Fruit fly (Drosophila melanogaster) whole organism, embryonic: Measurements from ENCODE around the gene CG43077.

Experiments used
- ATbp ChIP-seq: fragments of 200-800 bp; sonication (Bioruptor generic); optimal IDR thresholded peaks from 2 replicates; lab custom pipeline; 2017; ENCODE audit warnings: missing biosample characterization, mild to moderate bottlenecking, missing genetic modification characterization, missing genetic modification reagents
- C15 ChIP-seq: fragments of 200-800 bp; sonication (Bioruptor generic); IDR thresholded peaks from 3 replicates; pipeline ENCODE4 v1.3.6; 2022; ENCODE audit warnings: missing biosample characterization, missing genetic modification characterization
- CG10543 ChIP-seq: fragments of 200-800 bp; sonication (Bioruptor generic); optimal IDR thresholded peaks from 3 replicates; lab custom pipeline; 2017; ENCODE audit warnings: missing biosample characterization, mild to moderate bottlenecking, missing genetic modification characterization, moderate library complexity
- CG11696 ChIP-seq: fragments of 200-800 bp; sonication (Bioruptor generic); IDR thresholded peaks from 2 replicates; pipeline ENCODE4 v1.3.6; 2022; ENCODE audit warnings: missing biosample characterization, missing genetic modification characterization
- CG1233 ChIP-seq: fragments of 200-800 bp; sonication (Bioruptor generic); optimal IDR thresholded peaks from 4 replicates; lab custom pipeline; 2018; ENCODE audit warnings: missing biosample characterization, mild to moderate bottlenecking, missing genetic modification characterization
- CG13894 ChIP-seq: fragments of 200-800 bp; sonication (Bioruptor generic); optimal IDR thresholded peaks from 3 replicates; lab custom pipeline; 2018; ENCODE audit warnings: missing biosample characterization, mild to moderate bottlenecking, missing genetic modification characterization, moderate library complexity
- CG1647 ChIP-seq: fragments of 200-800 bp; sonication (Bioruptor generic); optimal IDR thresholded peaks from 3 replicates; lab custom pipeline; 2016; ENCODE audit warnings: missing biosample characterization, missing genetic modification characterization
- CG17361 ChIP-seq: fragments of 200-800 bp; sonication (Bioruptor generic); IDR thresholded peaks from 3 replicates; pipeline ENCODE4 v1.3.6; 2022; ENCODE audit warnings: missing biosample characterization, missing genetic modification characterization
- CG17612 ChIP-seq: fragments of 200-800 bp; sonication (Bioruptor generic); IDR thresholded peaks from 2 replicates; pipeline ENCODE4 v1.3.6; 2022; ENCODE audit warnings: missing biosample characterization, missing genetic modification characterization
- CG1832 ChIP-seq: fragments of 200-800 bp; sonication (Bioruptor generic); optimal IDR thresholded peaks from 2 replicates; lab custom pipeline; 2017; ENCODE audit warnings: missing biosample characterization, mild to moderate bottlenecking, missing genetic modification characterization, inconsistent platforms
- CG2116 ChIP-seq: fragments of 200-800 bp; sonication (Bioruptor generic); optimal IDR thresholded peaks from 3 replicates; lab custom pipeline; 2018; ENCODE audit warnings: missing biosample characterization, mild to moderate bottlenecking, missing genetic modification characterization
- CG4282 ChIP-seq: fragments of 200-800 bp; sonication (Bioruptor generic); optimal IDR thresholded peaks from 2 replicates; lab custom pipeline; 2016; ENCODE audit warnings: missing biosample characterization, missing genetic modification characterization
- CG4424 ChIP-seq: fragments of 200-800 bp; sonication (Bioruptor generic); optimal IDR thresholded peaks from 3 replicates; lab custom pipeline; 2016; ENCODE audit warnings: missing biosample characterization, missing genetic modification characterization
- CG5180 ChIP-seq: fragments of 200-800 bp; sonication (Bioruptor generic); optimal IDR thresholded peaks from 3 replicates; lab custom pipeline; 2017; ENCODE audit warnings: missing biosample characterization, missing genetic modification characterization, mild to moderate bottlenecking, moderate library complexity, missing genetic modification reagents
- CG6854 ChIP-seq: fragments of 200-800 bp; sonication (Bioruptor generic); optimal IDR thresholded peaks from 3 replicates; lab custom pipeline; 2017; ENCODE audit warnings: missing biosample characterization, mild to moderate bottlenecking, missing genetic modification characterization
- CG7786 ChIP-seq: fragments of 200-800 bp; sonication (Bioruptor generic); optimal IDR thresholded peaks from 2 replicates; lab custom pipeline; 2016; ENCODE audit warnings: missing biosample characterization, missing genetic modification characterization
- CG7963 ChIP-seq: fragments of 200-800 bp; sonication (Bioruptor generic); IDR thresholded peaks from 3 replicates; pipeline ENCODE4 v1.3.6; 2022; ENCODE audit warnings: missing biosample characterization, missing genetic modification characterization; ENCODE audit not compliant: partially characterized antibody
- CG7987 ChIP-seq: fragments of 200-800 bp; sonication (Bioruptor generic); optimal IDR thresholded peaks from 2 replicates; lab custom pipeline; 2018; ENCODE audit warnings: missing biosample characterization, mild to moderate bottlenecking, missing genetic modification characterization, moderate library complexity
- CG8765 ChIP-seq: fragments of 200-800 bp; sonication (Bioruptor generic); IDR thresholded peaks from 2 replicates; pipeline ENCODE4 v1.3.6; 2022; ENCODE audit warnings: missing biosample characterization, missing genetic modification characterization
- CG9727 ChIP-seq: fragments of 200-800 bp; sonication (Bioruptor generic); optimal IDR thresholded peaks from 3 replicates; lab custom pipeline; 2017; ENCODE audit warnings: missing biosample characterization, mild to moderate bottlenecking, missing genetic modification characterization
- CG9932 ChIP-seq: fragments of 200-800 bp; sonication (Bioruptor generic); IDR thresholded peaks from 2 replicates; pipeline ENCODE4 v1.3.6; 2022; ENCODE audit warnings: missing biosample characterization, missing genetic modification characterization
- CHES-1-like ChIP-seq: fragments of 200-800 bp; sonication (Bioruptor generic); optimal IDR thresholded peaks from 2 replicates; lab custom pipeline; 2016; ENCODE audit warnings: missing biosample characterization, missing genetic modification characterization
- Camta ChIP-seq: fragments of 200-800 bp; sonication (Bioruptor generic); optimal IDR thresholded peaks from 2 replicates; lab custom pipeline; 2016; ENCODE audit warnings: missing biosample characterization, missing genetic modification characterization
- Dip3 ChIP-seq: fragments of 200-800 bp; sonication (Bioruptor generic); optimal IDR thresholded peaks from 3 replicates; lab custom pipeline; 2016; ENCODE audit warnings: missing biosample characterization, missing genetic modification characterization
- Dll ChIP-seq: fragments of 200-800 bp; sonication (Bioruptor generic); IDR thresholded peaks from 4 replicates; pipeline ENCODE4 v1.3.6; 2022; ENCODE audit warnings: missing biosample characterization, missing genetic modification characterization; ENCODE audit not compliant: partially characterized antibody
- Doc3 ChIP-seq: fragments of 200-800 bp; sonication (Bioruptor generic); IDR thresholded peaks from 3 replicates; pipeline ENCODE4 v1.3.6; 2022; ENCODE audit warnings: missing biosample characterization, missing genetic modification characterization; ENCODE audit not compliant: partially characterized antibody
- Dref ChIP-seq: fragments of 200-800 bp; sonication (Bioruptor generic); IDR thresholded peaks from 2 replicates; pipeline ENCODE4 v1.3.6; 2022; ENCODE audit warnings: missing biosample characterization, missing genetic modification characterization
- Kr ChIP-seq: fragments of 200-800 bp; sonication (Bioruptor generic); optimal IDR thresholded peaks from 2 replicates; lab custom pipeline; 2017; ENCODE audit warnings: missing biosample characterization, mild to moderate bottlenecking, missing genetic modification characterization
- Myb ChIP-seq: fragments of 200-800 bp; sonication (Bioruptor generic); optimal IDR thresholded peaks from 2 replicates; lab custom pipeline; 2016; ENCODE audit warnings: missing biosample characterization, missing genetic modification characterization
- NFAT ChIP-seq: fragments of 200-800 bp; sonication (Bioruptor generic); IDR thresholded peaks from 2 replicates; pipeline ENCODE4 v1.3.6; 2022; ENCODE audit warnings: missing biosample characterization, missing genetic modification characterization
- NfI ChIP-seq: fragments of 200-800 bp; sonication (Bioruptor generic); optimal IDR thresholded peaks from 3 replicates; lab custom pipeline; 2018; ENCODE audit warnings: missing biosample characterization, mild to moderate bottlenecking, missing genetic modification characterization, moderate library complexity
- Opbp ChIP-seq: fragments of 200-800 bp; sonication (Bioruptor generic); IDR thresholded peaks from 3 replicates; pipeline ENCODE4 v1.3.6; 2022; ENCODE audit warnings: missing biosample characterization, missing genetic modification characterization; ENCODE audit not compliant: partially characterized antibody
- Optix ChIP-seq: fragments of 200-800 bp; sonication (Bioruptor generic); IDR thresholded peaks from 3 replicates; pipeline ENCODE4 v1.3.6; 2022; ENCODE audit warnings: missing biosample characterization, missing genetic modification characterization
- Sin3A ChIP-seq: fragments of >200 bp; optimal IDR thresholded peaks from 2 replicates; lab custom pipeline; 2018
- aop ChIP-seq: fragments of 200-800 bp; sonication (Bioruptor generic); IDR thresholded peaks from 2 replicates; pipeline ENCODE4 v1.3.6; 2022; ENCODE audit warnings: missing biosample characterization, missing genetic modification characterization
- chinmo ChIP-seq: fragments of 200-800 bp; sonication (Bioruptor generic); IDR thresholded peaks from 4 replicates; pipeline ENCODE4 v1.3.6; 2022; ENCODE audit warnings: missing biosample characterization, missing genetic modification characterization; ENCODE audit not compliant: partially characterized antibody
- crol ChIP-seq: fragments of 200-800 bp; sonication (Bioruptor generic); IDR thresholded peaks from 2 replicates; pipeline ENCODE4 v1.3.6; 2022; ENCODE audit warnings: missing biosample characterization, missing genetic modification characterization
- dmrt11E ChIP-seq: fragments of 200-800 bp; sonication (Bioruptor generic); optimal IDR thresholded peaks from 3 replicates; lab custom pipeline; 2018; ENCODE audit warnings: missing biosample characterization, mild to moderate bottlenecking, missing genetic modification characterization, moderate library complexity
- gfzf ChIP-seq: fragments of 200-800 bp; sonication (Bioruptor generic); optimal IDR thresholded peaks from 2 replicates; lab custom pipeline; 2016; ENCODE audit warnings: missing biosample characterization, mild to moderate bottlenecking, missing genetic modification characterization, moderate library complexity
- hbn ChIP-seq: fragments of 200-800 bp; sonication (Bioruptor generic); IDR thresholded peaks from 2 replicates; pipeline ENCODE4 v1.3.6; 2022; ENCODE audit warnings: missing biosample characterization, missing genetic modification characterization; ENCODE audit not compliant: partially characterized antibody
- inv ChIP-seq: fragments of 200-800 bp; sonication (Bioruptor generic); IDR thresholded peaks from 2 replicates; pipeline ENCODE4 v1.3.6; 2022; ENCODE audit warnings: missing biosample characterization, missing genetic modification characterization; ENCODE audit not compliant: partially characterized antibody
- pzg ChIP-seq: fragments of 200-800 bp; sonication (Bioruptor generic); optimal IDR thresholded peaks from 3 replicates; lab custom pipeline; 2018; ENCODE audit warnings: missing biosample characterization, mild to moderate bottlenecking, missing genetic modification characterization, moderate library complexity
- ranshi ChIP-seq: fragments of 200-800 bp; sonication (Bioruptor generic); IDR thresholded peaks from 2 replicates; pipeline ENCODE4 v1.3.6; 2022; ENCODE audit warnings: missing biosample characterization, missing genetic modification characterization
- row ChIP-seq: fragments of 200-800 bp; sonication (Bioruptor generic); IDR thresholded peaks from 3 replicates; pipeline ENCODE4 v1.3.6; 2022; ENCODE audit warnings: missing biosample characterization, missing genetic modification characterization
- sens ChIP-seq: fragments of 200-800 bp; sonication (Bioruptor generic); peaks from one replicate; lab custom pipeline; 2016; ENCODE audit warnings: missing biosample characterization, missing genetic modification characterization
- slp2 ChIP-seq: fragments of 200-800 bp; sonication (Bioruptor generic); optimal IDR thresholded peaks from 2 replicates; lab custom pipeline; 2016; ENCODE audit warnings: missing biosample characterization, missing genetic modification characterization
- stc ChIP-seq: fragments of 200-800 bp; sonication (Bioruptor generic); IDR thresholded peaks from 2 replicates; pipeline ENCODE4 v1.3.6; 2022; ENCODE audit warnings: missing biosample characterization, missing genetic modification characterization
- vvl ChIP-seq: fragments of 200-800 bp; sonication (Bioruptor generic); IDR thresholded peaks from 2 replicates; pipeline ENCODE4 v1.3.6; 2022; ENCODE audit warnings: missing biosample characterization, missing genetic modification characterization
- wdn ChIP-seq: fragments of 200-800 bp; sonication (Bioruptor generic); IDR thresholded peaks from 2 replicates; pipeline ENCODE4 v1.3.6; 2022; ENCODE audit warnings: missing biosample characterization, missing genetic modification characterization

Gene CG43077

dm6 chrX:17077290-17078138, 9.2 kb upstream of the CG43077 start, which contains the start of gene wcy (continued):
- TF ChIP-seq CG5180 (GFP tag; lab: Kevin White, UChicago): no peak
- TF ChIP-seq Dip3 (GFP tag; lab: Kevin White, UChicago): no peak
- no peak for TF ChIP-seq vvl (GFP tag; lab: Robert Waterston, UW)
- TF ChIP-seq CG1233 (GFP tag; lab: Kevin White, UChicago): no peak
- peak; percentile 44; the same call in 1 of the 2 replicates for TF ChIP-seq NFAT (GFP tag; lab: Robert Waterston, UW)
- TF ChIP-seq Dll (GFP tag; lab: Robert Waterston, UW): no peak; the same call in 3 of the 4 replicates
- no peak for TF ChIP-seq CG13894 (tag; lab: Kevin White, UChicago)
- no peak for TF ChIP-seq ATbp (GFP tag; lab: Kevin White, UChicago)
- no peak for TF ChIP-seq Camta (GFP tag; lab: Kevin White, UChicago)
- TF ChIP-seq Opbp: peak; percentile 47; the same call in 2 of the 3 replicates
- no peak for TF ChIP-seq CG9727 (GFP tag; lab: Kevin White, UChicago)
- TF ChIP-seq NfI (GFP tag; lab: Kevin White, UChicago): no peak
- TF ChIP-seq CG17612 (GFP tag; lab: Robert Waterston, UW): no peak
- TF ChIP-seq Kr: no peak
- no peak for TF ChIP-seq Sin3A (lab: Kevin White, UChicago)
- no peak for TF ChIP-seq slp2 (GFP tag; lab: Kevin White, UChicago)
- TF ChIP-seq CG2116 (GFP tag; lab: Kevin White, UChicago): no peak
- TF ChIP-seq Optix: peak; percentile 37; the same call in 1 of the 3 replicates
- TF ChIP-seq CG10543: peak; percentile 35
- no peak; the same call in 1 of the 2 replicates for TF ChIP-seq hbn
- TF ChIP-seq pzg (GFP tag; lab: Kevin White, UChicago): peak; percentile 94
- peak; percentile 97 for TF ChIP-seq CG1832 (GFP tag; lab: Kevin White, UChicago)
- no peak for TF ChIP-seq dmrt11E (tag; lab: Kevin White, UChicago)
- no peak for TF ChIP-seq CG7786
- TF ChIP-seq CG7963: no peak
- TF ChIP-seq CG6854 (GFP tag; lab: Kevin White, UChicago): no peak
- no peak for TF ChIP-seq CG8765 (GFP tag; lab: Robert Waterston, UW)
- TF ChIP-seq chinmo: 0 out of 4 replicates have a peak, but pooled peaks have one; percentile 51
- TF ChIP-seq CG11696: no peak
- no peak for TF ChIP-seq aop
- peak; percentile 40; the same call in 1 of the 2 replicates for TF ChIP-seq CG9932 (GFP tag; lab: Robert Waterston, UW)
- peak; percentile 68 for TF ChIP-seq row (GFP tag; lab: Robert Waterston, UW)
- 0 out of 2 replicates have a peak, but pooled peaks have one; percentile 26 for TF ChIP-seq inv (GFP tag; lab: Robert Waterston, UW)
- peak; percentile 45 for TF ChIP-seq sens (GFP tag; lab: Kevin White, UChicago)
- peak; percentile 1 for TF ChIP-seq CHES-1-like (GFP tag; lab: Kevin White, UChicago)
- TF ChIP-seq ranshi: no peak; the same call in 1 of the 2 replicates
- TF ChIP-seq wdn (GFP tag; lab: Robert Waterston, UW): no peak
- peak; percentile 91 for TF ChIP-seq gfzf (GFP tag; lab: Kevin White, UChicago)
- TF ChIP-seq Myb (GFP tag; lab: Kevin White, UChicago): peak; percentile 21
- TF ChIP-seq CG4282 (GFP tag; lab: Kevin White, UChicago): no peak
- TF ChIP-seq Doc3 (GFP tag; lab: Robert Waterston, UW): no peak
- TF ChIP-seq CG17361 (GFP tag; lab: Robert Waterston, UW): no peak
- no peak for TF ChIP-seq stc
- TF ChIP-seq CG1647 (GFP tag; lab: Kevin White, UChicago): no peak
- TF ChIP-seq CG4424 (GFP tag; lab: Kevin White, UChicago): no peak
- no peak for TF ChIP-seq C15 (GFP tag; lab: Robert Waterston, UW)
- TF ChIP-seq Dref (GFP tag; lab: Robert Waterston, UW): no peak; the same call in 1 of the 2 replicates
- no peak; the same call in 1 of the 2 replicates for TF ChIP-seq crol
- peak; percentile 37 for TF ChIP-seq CG7987 (GFP tag; lab: Kevin White, UChicago)
